Fruit fly (Drosophila melanogaster): ENCODE data around the gene CG5953.

The CG5953 gene

DNA sequence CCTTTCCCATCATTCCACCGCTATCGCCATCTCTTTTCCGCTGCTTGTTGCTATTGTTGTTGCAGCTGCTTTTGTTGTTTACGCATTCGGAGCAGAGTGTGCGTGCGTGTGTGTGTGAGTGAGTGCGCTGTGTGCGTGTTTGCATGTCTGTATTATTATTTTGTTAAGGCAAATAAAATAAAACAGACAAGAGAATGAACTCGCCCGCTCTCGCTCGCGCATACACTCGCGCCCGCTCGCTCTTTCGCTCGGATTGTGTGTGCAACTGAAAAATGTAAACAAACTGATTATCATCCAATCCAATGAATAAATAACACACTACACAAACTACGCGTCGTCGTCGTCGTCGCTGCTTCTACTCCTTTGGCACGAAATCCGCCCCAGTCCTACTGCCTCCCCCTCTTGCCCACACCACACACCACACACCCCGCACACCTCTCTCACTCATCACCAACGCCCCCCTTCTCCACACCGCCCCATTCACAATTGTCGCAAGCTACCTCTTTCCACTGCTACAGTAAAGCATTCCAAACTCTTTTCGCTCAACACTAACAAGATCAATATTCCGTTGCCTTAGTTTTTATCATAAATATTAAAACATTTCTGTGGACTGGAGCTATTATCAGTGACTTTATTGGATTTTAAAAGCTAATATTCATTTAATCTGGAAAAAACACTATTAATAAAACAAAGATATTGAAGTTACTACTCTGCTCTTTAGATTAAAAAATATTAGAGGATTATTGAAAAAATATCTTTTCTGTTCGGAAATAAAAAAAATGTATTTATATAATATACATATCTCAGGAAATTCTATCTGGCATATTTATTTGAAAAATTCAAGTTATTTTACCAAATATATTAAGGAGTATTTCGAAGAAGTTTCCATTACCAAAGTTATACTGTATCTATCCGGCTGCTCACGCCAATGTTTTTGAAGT, 11.1 kb downstream of the CG5953 start (continued):
- TF ChIP-seq CG17612 (GFP tag; IDR thresholded peaks at IDR 0.05) (peak; percentile 16; the same call in 1 of the 2 replicates), zf30C (GFP tag; optimal IDR thresholded peaks at IDR 0.05) (peak; percentile 19), salm (tag; optimal IDR thresholded peaks at IDR 0.05) (peak; percentile 96), Lhr (GFP tag; optimal IDR thresholded peaks at IDR 0.05) (peak; percentile 92), Nf-YC (tag; optimal IDR thresholded peaks at IDR 0.05) (peak; percentile 78), HmgZ (tag; optimal IDR thresholded peaks at IDR 0.05) (peak; percentile 92), corto (GFP tag; optimal IDR thresholded peaks at IDR 0.05) (no peak), HLH4C (GFP tag; IDR thresholded peaks at IDR 0.05; ENCODE audit: partially characterized antibody) (no peak), BtbVII (GFP tag; optimal IDR thresholded peaks at IDR 0.05) (peak; percentile 92), CG15601 (tag; optimal IDR thresholded peaks at IDR 0.05) (peak; percentile 92), CG1792 (GFP tag; optimal IDR thresholded peaks at IDR 0.05) (peak; percentile 69), ham (GFP tag; IDR thresholded peaks at IDR 0.05) (no peak), Mes4 (GFP tag; optimal IDR thresholded peaks at IDR 0.05) (peak; percentile 93), inv (GFP tag; IDR thresholded peaks at IDR 0.05; ENCODE audit: partially characterized antibody) (no peak), unpg (GFP tag; optimal IDR thresholded peaks at IDR 0.05) (peak; percentile 85), Hr39 (optimal IDR thresholded peaks at IDR 0.05) (peak; percentile 50), CG2712 (tag; optimal IDR thresholded peaks at IDR 0.05) (peak; percentile 79), shn (GFP tag; optimal IDR thresholded peaks at IDR 0.05) (peak; percentile 81), CG12236 (GFP tag; optimal IDR thresholded peaks at IDR 0.05) (peak; percentile 93), Dip3 (GFP tag; optimal IDR thresholded peaks at IDR 0.05) (peak; percentile 6), CG6854 (GFP tag; optimal IDR thresholded peaks at IDR 0.05) (peak; percentile 83), Fer2 (tag; optimal IDR thresholded peaks at IDR 0.05) (peak; percentile 39), Gug (GFP tag; IDR thresholded peaks at IDR 0.05) (no peak), row (GFP tag; IDR thresholded peaks at IDR 0.05) (peak; percentile 21; the same call in 2 of the 3 replicates), CG3838 (GFP tag; optimal IDR thresholded peaks at IDR 0.05) (peak; percentile 94), Lpt (GFP tag; optimal IDR thresholded peaks at IDR 0.05) (no peak), oc (tag; optimal IDR thresholded peaks at IDR 0.05) (peak; percentile 96), tll (GFP tag; optimal IDR thresholded peaks at IDR 0.05) (peak in 1 of 2 experiments; percentile 86), stc (GFP tag; IDR thresholded peaks at IDR 0.05) (peak; percentile 82), CG15269 (tag; optimal IDR thresholded peaks at IDR 0.05) (peak; percentile 57), CG8924 (tag; optimal IDR thresholded peaks at IDR 0.05) (peak; percentile 94), ftz-f1 (GFP tag; optimal IDR thresholded peaks at IDR 0.05) (no peak), MTF-1 (GFP tag; optimal IDR thresholded peaks at IDR 0.05; ENCODE audit: borderline replicate concordance) (peak; percentile 93), CG2678 (tag; optimal IDR thresholded peaks at IDR 0.05) (peak; percentile 86), CG15696 (tag; optimal IDR thresholded peaks at IDR 0.05) (peak; percentile 93), sens (GFP tag) (peak; percentile 95), Meics (GFP tag; optimal IDR thresholded peaks at IDR 0.05) (peak; percentile 76), gsb (GFP tag; IDR thresholded peaks at IDR 0.05) (peak; percentile 14; the same call in 1 of the 2 replicates), ttk (GFP tag; IDR thresholded peaks at IDR 0.05) (0 out of 2 replicates have a peak, but pooled peaks have one; percentile 40), CG11093 (GFP tag; IDR thresholded peaks at IDR 0.05) (no peak; the same call in 2 of the 3 replicates), Dref (GFP tag; IDR thresholded peaks at IDR 0.05) (no peak), sr (GFP tag; IDR thresholded peaks at IDR 0.05) (peak; percentile 67; the same call in 2 of the 3 replicates), Atf-2 (GFP tag; optimal IDR thresholded peaks at IDR 0.05) (peak; percentile 79), Side (GFP tag; optimal IDR thresholded peaks at IDR 0.05) (peak; percentile 90), CG12104 (GFP tag; optimal IDR thresholded peaks at IDR 0.05) (peak; percentile 83), vfl (GFP tag; optimal IDR thresholded peaks at IDR 0.05) (no peak), Deaf1 (tag; optimal IDR thresholded peaks at IDR 0.05) (peak; percentile 71), emc (GFP tag; optimal IDR thresholded peaks at IDR 0.05) (peak; percentile 35)
